Fruit fly (Drosophila melanogaster) S2 (cell line): ENCODE measurements around the gene Mst84B.

Source experiments
- CG8478 ChIP-seq: fragments of >200 bp; optimal IDR thresholded peaks from 2 replicates; lab custom pipeline; 2018
- CTCF ChIP-seq, 2 experiments: fragments of >200 bp; optimal IDR thresholded peaks; 2 replicates each; lab custom pipeline; 2018

Gene Mst84B

dm6 chr3R:7086377-7087200, 24.6 kb downstream of the Mst84B start, which contains the start of gene alphaTub84B:
Gene alphaTub84B (plus strand): TSS chr3R:7086599.
- TF ChIP-seq CTCF (optimal IDR thresholded peaks at IDR 0.05; lab: Kevin White, UChicago) (peak; percentile 49 to 59), CG8478 (lab: Kevin White, UChicago) (no peak)

- TF ChIP-seq CG8478 (lab: Kevin White, UChicago): no peak
- TF ChIP-seq CTCF (optimal IDR thresholded peaks at IDR 0.05; lab: Kevin White, UChicago): no peak
Measured at dm6 chr3R:7087201-7087505, 25.2 kb downstream of the Mst84B start.

- TF ChIP-seq CG8478 (lab: Kevin White, UChicago) (no peak), CTCF (optimal IDR thresholded peaks at IDR 0.05; lab: Kevin White, UChicago) (no peak)
Measured at dm6 chr3R:7087904-7088303, 25.9 kb downstream of the Mst84B start.

dm6 chr3R:7088837-7089361, 26.9 kb downstream of the Mst84B start:
- TF ChIP-seq CTCF (optimal IDR thresholded peaks at IDR 0.05; lab: Kevin White, UChicago): peak in 1 of 2 experiments; percentile 17
- no peak for TF ChIP-seq CG8478 (lab: Kevin White, UChicago)

dm6 chr3R:7089522-7090336, 27.8 kb downstream of the Mst84B start:
- TF ChIP-seq CTCF (optimal IDR thresholded peaks at IDR 0.05; lab: Kevin White, UChicago) (no peak), CG8478 (lab: Kevin White, UChicago) (no peak)

- TF ChIP-seq CG8478 (lab: Kevin White, UChicago) (no peak), CTCF (optimal IDR thresholded peaks at IDR 0.05; lab: Kevin White, UChicago) (no peak)
Measured at dm6 chr3R:7090337-7090830, 28.4 kb downstream of the Mst84B start.

dm6 chr3R:7091904-7092303, 29.9 kb downstream of the Mst84B start:
- TF ChIP-seq CG8478 (lab: Kevin White, UChicago): no peak
- TF ChIP-seq CTCF (optimal IDR thresholded peaks at IDR 0.05; lab: Kevin White, UChicago): peak in 1 of 2 experiments; percentile 51

dm6 chr3R:7093592-7093991, 31.6 kb downstream of the Mst84B start:
- TF ChIP-seq CTCF (optimal IDR thresholded peaks at IDR 0.05; lab: Kevin White, UChicago) (no peak), CG8478 (lab: Kevin White, UChicago) (no peak)

dm6 chr3R:7094368-7094767, 32.4 kb downstream of the Mst84B start:
- TF ChIP-seq CTCF (optimal IDR thresholded peaks at IDR 0.05; lab: Kevin White, UChicago) (no peak), CG8478 (lab: Kevin White, UChicago) (no peak)

- TF ChIP-seq CTCF (optimal IDR thresholded peaks at IDR 0.05; lab: Kevin White, UChicago) (no peak), CG8478 (lab: Kevin White, UChicago) (no peak)
Measured at dm6 chr3R:7102853-7103833, 41.2 kb downstream of the Mst84B start.

dm6 chr3R:7104308-7104707, 42.3 kb downstream of the Mst84B start:
- TF ChIP-seq CTCF (optimal IDR thresholded peaks at IDR 0.05; lab: Kevin White, UChicago): no peak
- no peak for TF ChIP-seq CG8478 (lab: Kevin White, UChicago)

- no peak for TF ChIP-seq CTCF (optimal IDR thresholded peaks at IDR 0.05; lab: Kevin White, UChicago)
- no peak for TF ChIP-seq CG8478 (lab: Kevin White, UChicago)
Measured at dm6 chr3R:7105503-7106164, 43.7 kb downstream of the Mst84B start.
